Fruit fly (Drosophila melanogaster) whole organism, embryonic: ENCODE data around the gene ATPsynC.

Experiments
- Atf3 ChIP-seq: fragments of 200-800 bp; sonication (Bioruptor generic); optimal IDR thresholded peaks from 3 replicates; lab custom pipeline; 2016; ENCODE audit warnings: missing biosample characterization, missing genetic modification characterization
- Atf6 ChIP-seq: fragments of 200-800 bp; sonication (Bioruptor generic); IDR thresholded peaks from 2 replicates; pipeline ENCODE4 v1.3.6; 2022; ENCODE audit warnings: missing biosample characterization, missing genetic modification characterization
- CG10431 ChIP-seq: fragments of 200-800 bp; sonication (Bioruptor generic); optimal IDR thresholded peaks from 3 replicates; lab custom pipeline; 2018; ENCODE audit warnings: missing biosample characterization, mild to moderate bottlenecking, missing genetic modification characterization
- CG10654 ChIP-seq: fragments of 200-800 bp; sonication (Bioruptor generic); optimal IDR thresholded peaks from 2 replicates; lab custom pipeline; 2016; ENCODE audit warnings: missing biosample characterization, missing genetic modification characterization
- CG17385 ChIP-seq: fragments of 200-800 bp; sonication (Bioruptor generic); optimal IDR thresholded peaks from 3 replicates; lab custom pipeline; 2018; ENCODE audit warnings: missing biosample characterization, mild to moderate bottlenecking, missing genetic modification characterization
- CG1832 ChIP-seq: fragments of 200-800 bp; sonication (Bioruptor generic); optimal IDR thresholded peaks from 2 replicates; lab custom pipeline; 2017; ENCODE audit warnings: missing biosample characterization, mild to moderate bottlenecking, missing genetic modification characterization, inconsistent platforms
- CG18764 ChIP-seq: fragments of 200-800 bp; sonication (Bioruptor generic); optimal IDR thresholded peaks from 3 replicates; lab custom pipeline; 2016; ENCODE audit warnings: missing biosample characterization, missing genetic modification characterization
- CG2202 ChIP-seq: fragments of 200-800 bp; sonication (Bioruptor generic); optimal IDR thresholded peaks from 2 replicates; lab custom pipeline; 2018; ENCODE audit warnings: missing biosample characterization, mild to moderate bottlenecking, missing genetic modification characterization
- CG3163 ChIP-seq: fragments of 200-800 bp; sonication (Bioruptor generic); optimal IDR thresholded peaks from 3 replicates; lab custom pipeline; 2016; ENCODE audit warnings: missing biosample characterization, missing genetic modification characterization
- CG6689 ChIP-seq: fragments of 200-800 bp; sonication (Bioruptor generic); IDR thresholded peaks from 2 replicates; pipeline ENCODE4 v1.3.6; 2022; ENCODE audit warnings: missing biosample characterization, missing genetic modification characterization
- CG7963 ChIP-seq: fragments of 200-800 bp; sonication (Bioruptor generic); IDR thresholded peaks from 3 replicates; pipeline ENCODE4 v1.3.6; 2022; ENCODE audit warnings: missing biosample characterization, missing genetic modification characterization; ENCODE audit not compliant: partially characterized antibody
- CG9932 ChIP-seq: fragments of 200-800 bp; sonication (Bioruptor generic); IDR thresholded peaks from 2 replicates; pipeline ENCODE4 v1.3.6; 2022; ENCODE audit warnings: missing biosample characterization, missing genetic modification characterization
- D ChIP-seq, 2 experiments: fragments of 200-800 bp in 1 of 2; fragments of >200 bp in 1 of 2; sonication (Bioruptor generic) in 1 of 2; optimal IDR thresholded peaks; 2 replicates in 1 of 2; 3 replicates in 1 of 2; lab custom pipeline; 2017; ENCODE audit warnings: mild to moderate bottlenecking in 1 of 2, missing biosample characterization in 1 of 2, missing genetic modification characterization in 1 of 2, missing genetic modification reagents in 1 of 2
- Deaf1 ChIP-seq: fragments of 200-800 bp; optimal IDR thresholded peaks from 3 replicates; lab custom pipeline; 2019; ENCODE audit warnings: missing biosample characterization, mild to moderate bottlenecking, missing genetic modification characterization, moderate library complexity
- Dip2 ChIP-seq: fragments of 200-800 bp; sonication (Bioruptor generic); IDR thresholded peaks from 2 replicates; pipeline ENCODE4 v1.3.6; 2022; ENCODE audit warnings: missing biosample characterization, missing genetic modification characterization
- Dp ChIP-seq: fragments of 200-800 bp; sonication (Bioruptor generic); optimal IDR thresholded peaks from 2 replicates; lab custom pipeline; 2018; ENCODE audit warnings: missing biosample characterization, mild to moderate bottlenecking, missing genetic modification characterization, moderate library complexity
- Fer2 ChIP-seq: fragments of 200-800 bp; sonication (Bioruptor generic); optimal IDR thresholded peaks from 2 replicates; lab custom pipeline; 2018; ENCODE audit warnings: missing biosample characterization, mild to moderate bottlenecking, missing genetic modification characterization, moderate library complexity
- Fer3 ChIP-seq: fragments of 200-800 bp; sonication (Bioruptor generic); optimal IDR thresholded peaks from 2 replicates; lab custom pipeline; 2018; ENCODE audit warnings: missing biosample characterization, mild to moderate bottlenecking, missing genetic modification characterization, moderate library complexity
- Hey ChIP-seq: fragments of 200-800 bp; sonication (Bioruptor generic); optimal IDR thresholded peaks from 3 replicates; lab custom pipeline; 2018; ENCODE audit warnings: missing biosample characterization, mild to moderate bottlenecking, missing genetic modification characterization
- NC2α ChIP-seq: fragments of 200-800 bp; sonication (Bioruptor generic); optimal IDR thresholded peaks from 2 replicates; lab custom pipeline; 2016; ENCODE audit warnings: missing biosample characterization, missing genetic modification characterization
- Neu2 ChIP-seq: fragments of 200-800 bp; sonication (Bioruptor generic); optimal IDR thresholded peaks from 3 replicates; lab custom pipeline; 2016; ENCODE audit warnings: missing biosample characterization, missing genetic modification characterization, borderline replicate concordance
- Oli ChIP-seq: fragments of 200-800 bp; sonication (Bioruptor generic); optimal IDR thresholded peaks from 2 replicates; lab custom pipeline; 2018; ENCODE audit warnings: missing biosample characterization, mild to moderate bottlenecking, missing genetic modification characterization, moderate library complexity
- Side ChIP-seq: fragments of 200-800 bp; sonication (Bioruptor generic); optimal IDR thresholded peaks from 2 replicates; lab custom pipeline; 2016; ENCODE audit warnings: missing biosample characterization, missing genetic modification characterization
- Sox100B ChIP-seq: fragments of 200-800 bp; sonication (Bioruptor generic); optimal IDR thresholded peaks from 3 replicates; lab custom pipeline; 2018; ENCODE audit warnings: missing biosample characterization, mild to moderate bottlenecking, missing genetic modification characterization
- Taf1 ChIP-seq: fragments of 200-800 bp; sonication (Bioruptor generic); IDR thresholded peaks from 2 replicates; pipeline ENCODE4 v1.3.6; 2022; ENCODE audit warnings: missing biosample characterization, missing genetic modification characterization
- Tbp ChIP-seq: fragments of >200 bp; optimal IDR thresholded peaks from 2 replicates; lab custom pipeline; 2018; ENCODE audit warnings: missing biosample characterization, missing genetic modification characterization
- btn ChIP-seq: fragments of 200-800 bp; sonication (Bioruptor generic); optimal IDR thresholded peaks from 2 replicates; lab custom pipeline; 2016; ENCODE audit warnings: missing biosample characterization, missing genetic modification characterization
- cas ChIP-seq: fragments of 200-800 bp; sonication (Bioruptor generic); IDR thresholded peaks from 2 replicates; pipeline ENCODE4 v1.3.6; 2022; ENCODE audit warnings: missing biosample characterization, missing genetic modification characterization
- caup ChIP-seq: fragments of 200-800 bp; sonication (Bioruptor generic); optimal IDR thresholded peaks from 3 replicates; lab custom pipeline; 2017; ENCODE audit warnings: missing biosample characterization, mild to moderate bottlenecking, missing genetic modification characterization, moderate library complexity; ENCODE audit not compliant: severe bottlenecking
- cg ChIP-seq: fragments of 200-800 bp; sonication (Bioruptor generic); optimal IDR thresholded peaks from 3 replicates; lab custom pipeline; 2019; ENCODE audit warnings: missing biosample characterization, mild to moderate bottlenecking, missing genetic modification characterization, moderate library complexity
- disco-r ChIP-seq: fragments of 200-800 bp; sonication (Bioruptor generic); optimal IDR thresholded peaks from 2 replicates; lab custom pipeline; 2016; ENCODE audit warnings: missing biosample characterization, missing genetic modification characterization
- ems ChIP-seq: fragments of 200-800 bp; sonication (Bioruptor generic); optimal IDR thresholded peaks from 3 replicates; lab custom pipeline; 2016; ENCODE audit warnings: missing biosample characterization, missing genetic modification characterization
- en ChIP-seq: fragments of 200-800 bp; sonication (Bioruptor generic); optimal IDR thresholded peaks from 2 replicates; lab custom pipeline; 2016; ENCODE audit warnings: missing biosample characterization, missing genetic modification characterization
- esg ChIP-seq: fragments of 200-800 bp; sonication (Bioruptor generic); conservative IDR thresholded peaks from 2 replicates; pipeline ENCODE4 v1.3.6; 2022; ENCODE audit warnings: missing biosample characterization, missing genetic modification characterization
- fd3F ChIP-seq: fragments of 200-800 bp; sonication (Bioruptor generic); optimal IDR thresholded peaks from 2 replicates; lab custom pipeline; 2018; ENCODE audit warnings: missing biosample characterization, mild to moderate bottlenecking, missing genetic modification characterization, moderate library complexity
- fd96Cb ChIP-seq: fragments of 200-800 bp; sonication (Bioruptor generic); optimal IDR thresholded peaks from 2 replicates; lab custom pipeline; 2018; ENCODE audit warnings: missing biosample characterization, mild to moderate bottlenecking, missing genetic modification characterization, moderate library complexity
- ftz-f1 ChIP-seq: fragments of 200-800 bp; sonication (Bioruptor generic); optimal IDR thresholded peaks from 2 replicates; lab custom pipeline; 2016; ENCODE audit warnings: missing biosample characterization, missing genetic modification characterization
- ind ChIP-seq: fragments of 200-800 bp; sonication (Bioruptor generic); optimal IDR thresholded peaks from 3 replicates; lab custom pipeline; 2016; ENCODE audit warnings: missing biosample characterization, missing genetic modification characterization
- inv ChIP-seq: fragments of 200-800 bp; sonication (Bioruptor generic); IDR thresholded peaks from 2 replicates; pipeline ENCODE4 v1.3.6; 2022; ENCODE audit warnings: missing biosample characterization, missing genetic modification characterization; ENCODE audit not compliant: partially characterized antibody
- maf-S ChIP-seq: fragments of 200-800 bp; sonication (Bioruptor generic); optimal IDR thresholded peaks from 2 replicates; lab custom pipeline; 2016; ENCODE audit warnings: missing biosample characterization, missing genetic modification characterization
- nerfin-1 ChIP-seq: fragments of 200-800 bp; sonication (Bioruptor generic); optimal IDR thresholded peaks from 3 replicates; lab custom pipeline; 2019; ENCODE audit warnings: missing biosample characterization, mild to moderate bottlenecking, missing genetic modification characterization, moderate library complexity
- nmo ChIP-seq: fragments of 200-800 bp; sonication (Bioruptor generic); optimal IDR thresholded peaks from 2 replicates; lab custom pipeline; 2018; ENCODE audit warnings: missing biosample characterization, mild to moderate bottlenecking, missing genetic modification characterization, moderate library complexity
- sd ChIP-seq: fragments of 200-800 bp; sonication (Bioruptor generic); optimal IDR thresholded peaks from 3 replicates; lab custom pipeline; 2018; ENCODE audit warnings: missing biosample characterization, mild to moderate bottlenecking, missing genetic modification characterization, moderate library complexity
- ssp ChIP-seq: fragments of 200-800 bp; sonication (Bioruptor generic); IDR thresholded peaks from 2 replicates; pipeline ENCODE4 v1.3.6; 2022; ENCODE audit warnings: missing biosample characterization, missing genetic modification characterization
- tgo ChIP-seq: fragments of 200-800 bp; sonication (Bioruptor generic); IDR thresholded peaks from 3 replicates; pipeline ENCODE4 v1.3.6; 2022; ENCODE audit warnings: missing biosample characterization, missing genetic modification characterization
- tio ChIP-seq: fragments of 200-800 bp; sonication (Bioruptor generic); optimal IDR thresholded peaks from 2 replicates; lab custom pipeline; 2017; ENCODE audit warnings: missing biosample characterization, missing genetic modification characterization, inconsistent platforms
- trem ChIP-seq: fragments of 200-800 bp; optimal IDR thresholded peaks from 3 replicates; lab custom pipeline; 2019; ENCODE audit warnings: missing biosample characterization, mild to moderate bottlenecking, missing genetic modification characterization, moderate library complexity
- vfl ChIP-seq: fragments of 200-800 bp; sonication (Bioruptor generic); optimal IDR thresholded peaks from 2 replicates; lab custom pipeline; 2016; ENCODE audit warnings: missing biosample characterization, missing genetic modification characterization

The ATPsynC gene

DNA sequence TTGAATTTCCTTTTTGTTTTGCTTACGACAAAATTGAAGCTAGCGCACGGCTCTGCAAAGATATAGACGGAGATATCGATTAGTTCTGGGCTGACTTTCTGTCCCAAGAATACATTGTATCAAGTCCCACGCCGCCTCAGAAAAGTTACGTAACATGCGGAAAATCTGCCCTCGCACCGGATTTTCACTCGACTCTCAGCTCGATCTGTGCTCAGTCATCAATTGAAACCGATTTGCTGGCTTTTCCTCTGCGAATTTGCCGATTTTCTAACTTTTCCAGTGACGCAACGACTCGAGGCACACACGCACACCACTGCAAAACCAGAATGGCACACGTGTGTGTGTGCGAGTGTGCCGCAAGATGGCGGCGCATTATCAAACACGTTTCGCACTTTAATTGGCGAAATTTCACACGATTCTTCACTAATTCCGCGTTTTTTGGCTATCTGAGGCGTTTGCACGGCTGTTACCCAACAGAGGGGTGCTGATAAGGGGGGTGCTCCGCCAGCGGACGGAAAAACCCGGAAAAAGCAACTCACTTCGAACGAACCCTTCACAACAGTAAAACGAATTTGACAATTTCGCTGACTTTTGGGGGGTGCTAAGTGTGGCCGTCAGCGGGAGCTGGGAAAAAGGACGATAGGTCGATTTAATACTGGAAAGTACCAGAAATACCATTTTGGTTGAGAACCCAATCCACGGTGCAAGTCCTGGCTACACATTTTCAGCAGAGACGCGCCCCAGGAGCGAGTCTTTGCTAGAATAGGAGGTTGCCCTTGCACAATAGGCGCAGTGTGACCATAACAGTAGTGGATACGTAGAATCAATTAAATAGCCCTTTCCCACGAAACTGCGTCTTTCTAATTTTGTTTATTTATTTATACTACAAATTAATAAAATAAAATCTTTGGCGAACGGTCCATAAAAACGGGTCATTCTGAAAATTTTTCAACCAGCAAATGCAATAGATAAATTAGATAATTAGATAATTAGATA lies at the start of gene ATPsynC (continued):
- TF ChIP-seq CG1832 (GFP tag; lab: Kevin White, UChicago) (no peak), trem (tag; lab: Kevin White, UChicago) (peak; percentile 81), CG18764 (no peak), vfl (GFP tag; lab: Kevin White, UChicago) (no peak), sd (peak; percentile 37), cas (GFP tag; lab: Robert Waterston, UW) (no peak), D (optimal IDR thresholded peaks at IDR 0.05; lab: Kevin White, UChicago) (peak; percentile 12), D (GFP tag; optimal IDR thresholded peaks at IDR 0.05; lab: Kevin White, UChicago) (no peak), inv (GFP tag; lab: Robert Waterston, UW) (no peak), caup (GFP tag; lab: Kevin White, UChicago) (peak; percentile 27), fd3F (GFP tag; lab: Kevin White, UChicago) (no peak), Dip2 (GFP tag; lab: Robert Waterston, UW) (no peak), esg (GFP tag; lab: Robert Waterston, UW) (no peak), btn (GFP tag; lab: Kevin White, UChicago) (no peak), Oli (no peak), CG6689 (no peak), ssp (GFP tag; lab: Robert Waterston, UW) (no peak), en (GFP tag; lab: Kevin White, UChicago) (no peak), disco-r (GFP tag; lab: Kevin White, UChicago) (peak; percentile 31), Neu2 (GFP tag; lab: Kevin White, UChicago) (no peak), tgo (no peak), Deaf1 (tag; lab: Kevin White, UChicago) (peak; percentile 38), tio (GFP tag; lab: Kevin White, UChicago) (no peak), Hey (tag; lab: Kevin White, UChicago) (no peak), Sox100B (GFP tag; lab: Kevin White, UChicago) (no peak), Fer2 (tag; lab: Kevin White, UChicago) (no peak), NC2α (no peak), Tbp (GFP tag; lab: Kevin White, UChicago) (no peak), ems (peak; percentile 27), Fer3 (tag; lab: Kevin White, UChicago) (no peak), nmo (peak; percentile 65), fd96Cb (no peak), CG7963 (GFP tag; lab: Robert Waterston, UW) (no peak), CG10654 (GFP tag; lab: Kevin White, UChicago) (no peak), Taf1 (GFP tag; lab: Robert Waterston, UW) (no peak), CG10431 (peak; percentile 54), CG3163 (GFP tag; lab: Kevin White, UChicago) (peak; percentile 27), CG2202 (tag; lab: Kevin White, UChicago) (peak; percentile 21), ind (GFP tag; lab: Kevin White, UChicago) (no peak), CG9932 (GFP tag; lab: Robert Waterston, UW) (no peak), maf-S (GFP tag; lab: Kevin White, UChicago) (peak; percentile 44), cg (peak; percentile 89), ftz-f1 (GFP tag; lab: Kevin White, UChicago) (peak; percentile 90), Side (GFP tag; lab: Kevin White, UChicago) (peak; percentile 45), Dp (peak; percentile 56), nerfin-1 (tag; lab: Kevin White, UChicago) (peak; percentile 77), Atf6 (no peak), Atf3 (peak; percentile 22), CG17385 (GFP tag; lab: Kevin White, UChicago) (peak; percentile 49)
